Worm (Caenorhabditis elegans): ENCODE data around the gene R03D7.8.

Gene R03D7.8

ce11 chrII:10953065-10953464 lies 3.6 kb downstream of the R03D7.8 start, which contains the start of gene nos-1:
Gene nos-1, minus strand, starts transcription at chrII:10953165.
- TF ChIP-seq fkh-3 (tag; optimal IDR thresholded peaks at IDR 0.05) (no peak), pbrm-1 (GFP tag; IDR thresholded peaks at IDR 0.05) (no peak), F23B12.7 (tag; optimal IDR thresholded peaks at IDR 0.05; ENCODE audit: insufficient read depth) (no peak), sea-2 (GFP tag; IDR thresholded peaks at IDR 0.05) (no peak), ztf-18 (tag; optimal IDR thresholded peaks at IDR 0.05) (no peak), F33H1.4 (GFP tag; IDR thresholded peaks at IDR 0.05) (0 out of 2 replicates have a peak, but pooled peaks have one; percentile 24), hlh-12 (tag; optimal IDR thresholded peaks at IDR 0.05) (no peak), lsl-1 (GFP tag; optimal IDR thresholded peaks at IDR 0.05) (peak; percentile 66), B0019.2 (GFP tag; conservative IDR thresholded peaks at IDR 0.05) (no peak)

- TF ChIP-seq T07F8.4 (tag; optimal IDR thresholded peaks at IDR 0.05): no peak
- TF ChIP-seq dox-1 (GFP tag; IDR thresholded peaks at IDR 0.05): peak; percentile 45; the same call in 1 of the 2 replicates
- 0 out of 2 replicates have a peak, but pooled peaks have one; percentile 13 for TF ChIP-seq lin-26 (GFP tag; IDR thresholded peaks at IDR 0.05)
- TF ChIP-seq ztf-3 (GFP tag; optimal IDR thresholded peaks at IDR 0.05): no peak
- TF ChIP-seq unc-130 (GFP tag; optimal IDR thresholded peaks at IDR 0.05): no peak
- TF ChIP-seq rcor-1 (GFP tag; IDR thresholded peaks at IDR 0.05): no peak
- TF ChIP-seq attf-6 (GFP tag; IDR thresholded peaks at IDR 0.05): no peak
- TF ChIP-seq hmg-1.2 (GFP tag; IDR thresholded peaks at IDR 0.05): peak; percentile 24; the same call in 1 of the 2 replicates
- TF ChIP-seq aptf-3 (GFP tag; IDR thresholded peaks at IDR 0.05): no peak
- TF ChIP-seq atf-7 (tag; optimal IDR thresholded peaks at IDR 0.05): no peak
- no peak for TF ChIP-seq ztf-26 (tag; optimal IDR thresholded peaks at IDR 0.05)
- no peak for TF ChIP-seq Y53F4B.3 (GFP tag; IDR thresholded peaks at IDR 0.05)
- peak; percentile 22; the same call in 1 of the 2 replicates for TF ChIP-seq cebp-1 (GFP tag; IDR thresholded peaks at IDR 0.05)
- peak; percentile 66 for TF ChIP-seq cebp-1 (tag; optimal IDR thresholded peaks at IDR 0.05)
- no peak for TF ChIP-seq K12H6.12 (tag; optimal IDR thresholded peaks at IDR 0.05)
- peak; percentile 2 for TF ChIP-seq tbp1 (GFP tag; optimal IDR thresholded peaks at IDR 0.05)
- TF ChIP-seq nhr-80 (tag; optimal IDR thresholded peaks at IDR 0.05): peak; percentile 9
- no peak for TF ChIP-seq B0336.3 (GFP tag; IDR thresholded peaks at IDR 0.05)
Measured at ce11 chrII:10950107-10950679, 6.5 kb downstream of the R03D7.8 start, which contains the start of gene gst-5. Gene gst-5, plus strand, starts transcription at chrII:10950352.

- TF ChIP-seq F33H1.4 (GFP tag; IDR thresholded peaks at IDR 0.05) (no peak), K12H6.12 (tag; optimal IDR thresholded peaks at IDR 0.05) (no peak), cebp-1 (GFP tag; IDR thresholded peaks at IDR 0.05) (no peak), cebp-1 (tag; optimal IDR thresholded peaks at IDR 0.05) (peak; percentile 56), nhr-80 (tag; optimal IDR thresholded peaks at IDR 0.05) (peak; percentile 58)
Measured at ce11 chrII:10949383-10949782, 7.3 kb downstream of the R03D7.8 start.

- TF ChIP-seq nfyb-1 (GFP tag; IDR thresholded peaks at IDR 0.05) (0 out of 2 replicates have a peak, but pooled peaks have one; percentile 17), efl-1 (GFP tag; optimal IDR thresholded peaks at IDR 0.05) (peak; percentile 57), ceh-91 (GFP tag; IDR thresholded peaks at IDR 0.05) (no peak), F33H1.4 (GFP tag; IDR thresholded peaks at IDR 0.05) (peak; percentile 54), madf-8 (GFP tag; conservative IDR thresholded peaks at IDR 0.05) (0 out of 2 replicates have a peak, but pooled peaks have one; percentile 33), ztf-6 (GFP tag; IDR thresholded peaks at IDR 0.05) (no peak), lsl-1 (GFP tag; optimal IDR thresholded peaks at IDR 0.05) (peak; percentile 39), madf-6 (GFP tag; IDR thresholded peaks at IDR 0.05) (peak; percentile 63), mcd-1 (GFP tag; IDR thresholded peaks at IDR 0.05) (peak; percentile 57), mes-4 (tag; optimal IDR thresholded peaks at IDR 0.05) (no peak), let-526 (GFP tag; IDR thresholded peaks at IDR 0.05) (no peak), dpl-1 (GFP tag; optimal IDR thresholded peaks at IDR 0.05) (peak; percentile 18), lin-35 (GFP tag; optimal IDR thresholded peaks at IDR 0.05) (peak in 1 of 3 experiments; percentile 26), lin-54 (GFP tag; optimal IDR thresholded peaks at IDR 0.05) (peak; percentile 75)
Measured at ce11 chrII:10948236-10949025, 8.3 kb downstream of the R03D7.8 start.

Data from whole organism, young adult.